Fruit fly (Drosophila melanogaster): Measurements from ENCODE around the gene Mat89Ba.

The Mat89Ba gene

dm6 chr3R:16236713-16237641, 35.2 kb downstream of the Mat89Ba start (continued):
- TF ChIP-seq CG30020 (tag; optimal IDR thresholded peaks at IDR 0.05), result peak; percentile 89
- TF ChIP-seq CG12942 (GFP tag; optimal IDR thresholded peaks at IDR 0.05), result peak; percentile 95
- peak; percentile 96 for TF ChIP-seq odd (GFP tag; optimal IDR thresholded peaks at IDR 0.05)
- TF ChIP-seq CoRest (tag; optimal IDR thresholded peaks at IDR 0.05), result peak; percentile 99
- no peak for TF ChIP-seq wor (GFP tag; IDR thresholded peaks at IDR 0.05)
- TF ChIP-seq CG7786 (GFP tag; optimal IDR thresholded peaks at IDR 0.05), result peak; percentile 74
- TF ChIP-seq CG9437 (GFP tag; optimal IDR thresholded peaks at IDR 0.05), result peak; percentile 94
- TF ChIP-seq CG14441 (GFP tag; IDR thresholded peaks at IDR 0.05), result no peak
- no peak for TF ChIP-seq Optix (GFP tag; IDR thresholded peaks at IDR 0.05)
- no peak for TF ChIP-seq eve (GFP tag; optimal IDR thresholded peaks at IDR 0.05)
- peak; percentile 97 for TF ChIP-seq CG2202 (tag; optimal IDR thresholded peaks at IDR 0.05)
- no peak for TF ChIP-seq prd (optimal IDR thresholded peaks at IDR 0.05)
- TF ChIP-seq prd (GFP tag; IDR thresholded peaks at IDR 0.05), result no peak
- TF ChIP-seq CG17612 (GFP tag; IDR thresholded peaks at IDR 0.05), result no peak
- TF ChIP-seq Lpt (GFP tag; optimal IDR thresholded peaks at IDR 0.05), result no peak
- TF ChIP-seq cas (GFP tag; IDR thresholded peaks at IDR 0.05), result no peak
- peak; percentile 57 for TF ChIP-seq her (GFP tag; optimal IDR thresholded peaks at IDR 0.05)
- no peak for TF ChIP-seq gce (GFP tag; IDR thresholded peaks at IDR 0.05)
- TF ChIP-seq ato (GFP tag; IDR thresholded peaks at IDR 0.05; ENCODE audit: partially characterized antibody), result no peak
- TF ChIP-seq emc (GFP tag; optimal IDR thresholded peaks at IDR 0.05), result peak; percentile 48
- TF ChIP-seq CG9876 (GFP tag; optimal IDR thresholded peaks at IDR 0.05), result peak; percentile 61
- no peak for TF ChIP-seq Mrtf (GFP tag; IDR thresholded peaks at IDR 0.05)
- TF ChIP-seq HmgD (GFP tag; optimal IDR thresholded peaks at IDR 0.05), result peak; percentile 31
- peak; percentile 97 for TF ChIP-seq Six4 (GFP tag; optimal IDR thresholded peaks at IDR 0.05)
- peak; percentile 65 for TF ChIP-seq HLHmδ (GFP tag; optimal IDR thresholded peaks at IDR 0.05)
- no peak for TF ChIP-seq peb (GFP tag; IDR thresholded peaks at IDR 0.05)
- no peak for TF ChIP-seq Hr39 (optimal IDR thresholded peaks at IDR 0.05)
- peak; percentile 98 for TF ChIP-seq CG12659 (GFP tag; optimal IDR thresholded peaks at IDR 0.05)
- no peak for TF ChIP-seq Aef1 (GFP tag; IDR thresholded peaks at IDR 0.05)
- no peak for TF ChIP-seq ranshi (GFP tag; IDR thresholded peaks at IDR 0.05)
- TF ChIP-seq Taf1 (GFP tag; IDR thresholded peaks at IDR 0.05), result no peak
- TF ChIP-seq CG13123 (GFP tag; optimal IDR thresholded peaks at IDR 0.05), result peak; percentile 95
- no peak for TF ChIP-seq CG15479 (GFP tag; optimal IDR thresholded peaks at IDR 0.05)
- TF ChIP-seq CHES-1-like (GFP tag; optimal IDR thresholded peaks at IDR 0.05), result peak; percentile 82
- peak; percentile 96 for TF ChIP-seq corto (GFP tag; optimal IDR thresholded peaks at IDR 0.05)
- peak; percentile 75 for TF ChIP-seq CG31365 (tag; optimal IDR thresholded peaks at IDR 0.05)
- TF ChIP-seq ind (GFP tag; optimal IDR thresholded peaks at IDR 0.05), result peak; percentile 98
- peak; percentile 87 for TF ChIP-seq Jarid2 (GFP tag; optimal IDR thresholded peaks at IDR 0.05)
- TF ChIP-seq CG10959 (GFP tag; IDR thresholded peaks at IDR 0.05), result no peak
- TF ChIP-seq CG18619 (GFP tag; optimal IDR thresholded peaks at IDR 0.05), result peak; percentile 97
- peak; percentile 92 for TF ChIP-seq Lhr (GFP tag; optimal IDR thresholded peaks at IDR 0.05)
- TF ChIP-seq Hmr (GFP tag; optimal IDR thresholded peaks at IDR 0.05), result peak; percentile 98
- TF ChIP-seq zf30C (GFP tag; optimal IDR thresholded peaks at IDR 0.05), result no peak
- TF ChIP-seq CG43689 (GFP tag; IDR thresholded peaks at IDR 0.05), result no peak
- TF ChIP-seq CG6654 (GFP tag; optimal IDR thresholded peaks at IDR 0.05), result peak; percentile 87
- TF ChIP-seq Xrp1 (GFP tag; IDR thresholded peaks at IDR 0.05), result no peak
- TF ChIP-seq hbn (GFP tag; IDR thresholded peaks at IDR 0.05; ENCODE audit: partially characterized antibody), result no peak
- peak; percentile 98 for TF ChIP-seq CG12299 (tag; optimal IDR thresholded peaks at IDR 0.05)
- TF ChIP-seq CkIIα-i1 (GFP tag; IDR thresholded peaks at IDR 0.05), result no peak
- no peak for TF ChIP-seq gsb (GFP tag; IDR thresholded peaks at IDR 0.05)
- TF ChIP-seq Side (GFP tag; optimal IDR thresholded peaks at IDR 0.05), result peak; percentile 23
